Worm (Caenorhabditis elegans): Measurements from ENCODE around the gene top-2.

DNA sequence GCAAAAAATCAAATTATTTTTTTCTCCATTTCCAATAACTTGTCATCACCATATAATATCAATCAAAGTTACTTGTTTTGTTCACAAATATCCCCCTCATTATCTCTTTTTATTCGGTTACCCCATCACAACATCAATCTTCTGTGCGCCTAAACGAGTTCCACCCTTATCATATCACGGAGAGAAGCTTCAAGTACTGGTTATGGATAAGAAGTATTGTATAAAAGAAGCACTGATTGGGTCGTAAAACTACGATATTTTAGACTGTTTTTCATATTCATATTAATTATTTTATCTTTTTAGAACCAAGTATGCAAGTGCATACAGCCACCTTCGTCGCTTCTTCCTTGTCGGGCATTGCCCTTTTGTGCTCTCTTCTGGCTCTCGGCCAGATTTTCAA is 6.7 kb upstream of the top-2 start, which contains the start of gene col-84:
- TF ChIP-seq tbx-2 (tag; optimal IDR thresholded peaks at IDR 0.05) = no peak
- no peak for TF ChIP-seq fkh-6 (tag; optimal IDR thresholded peaks at IDR 0.05)
- no peak for TF ChIP-seq ceh-34 (tag; optimal IDR thresholded peaks at IDR 0.05)
- TF ChIP-seq elt-2 (tag; optimal IDR thresholded peaks at IDR 0.05) = no peak
- no peak for TF ChIP-seq hlh-13 (GFP tag; optimal IDR thresholded peaks at IDR 0.05)
- TF ChIP-seq nhr-11 (tag; optimal IDR thresholded peaks at IDR 0.05) = no peak
- no peak for TF ChIP-seq pros-1 (tag; optimal IDR thresholded peaks at IDR 0.05)
- no peak for TF ChIP-seq ztf-16 (tag; optimal IDR thresholded peaks at IDR 0.05)
- TF ChIP-seq ttx-3 (tag; optimal IDR thresholded peaks at IDR 0.05) = no peak
- no peak for TF ChIP-seq sdc-2 (tag; optimal IDR thresholded peaks at IDR 0.05)
- TF ChIP-seq dve-1 (tag; optimal IDR thresholded peaks at IDR 0.05) = no peak

Data from whole organism, late embryonic.